Worm (Caenorhabditis elegans): ENCODE measurements around the gene npr-19.

The npr-19 gene

DNA sequence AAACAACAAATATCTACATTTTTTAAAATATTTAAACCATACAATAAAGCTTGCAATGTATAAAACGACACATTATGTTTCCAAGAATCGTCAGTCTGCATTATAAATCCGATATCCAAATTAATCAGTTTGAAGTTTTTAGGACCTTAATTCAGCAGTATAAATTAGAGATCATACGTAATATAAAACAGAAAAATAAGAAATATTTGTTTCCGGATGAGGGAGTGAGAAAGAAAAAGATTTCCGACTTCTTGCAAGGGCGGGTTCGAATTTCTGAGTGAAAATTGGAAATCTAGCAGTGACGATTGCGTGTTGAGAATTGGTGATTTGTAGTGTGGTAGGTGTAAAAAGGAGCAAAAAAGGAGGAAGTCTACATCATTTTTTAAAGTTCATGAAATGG is at the start of gene npr-19:
TSS of gene npr-19 (minus strand) at position 101 of the 400 bp plus-strand sequence.
- TF ChIP-seq mec-3 (tag; optimal IDR thresholded peaks at IDR 0.05; ENCODE audit: borderline replicate concordance) = no peak
- TF ChIP-seq nfya-1 (tag; optimal IDR thresholded peaks at IDR 0.05) = no peak
- TF ChIP-seq ceh-18 (tag; optimal IDR thresholded peaks at IDR 0.05) = no peak
- TF ChIP-seq pha-2 (tag; optimal IDR thresholded peaks at IDR 0.05) = no peak
- no peak for TF ChIP-seq ceh-30 (tag; optimal IDR thresholded peaks at IDR 0.05)

DNA sequence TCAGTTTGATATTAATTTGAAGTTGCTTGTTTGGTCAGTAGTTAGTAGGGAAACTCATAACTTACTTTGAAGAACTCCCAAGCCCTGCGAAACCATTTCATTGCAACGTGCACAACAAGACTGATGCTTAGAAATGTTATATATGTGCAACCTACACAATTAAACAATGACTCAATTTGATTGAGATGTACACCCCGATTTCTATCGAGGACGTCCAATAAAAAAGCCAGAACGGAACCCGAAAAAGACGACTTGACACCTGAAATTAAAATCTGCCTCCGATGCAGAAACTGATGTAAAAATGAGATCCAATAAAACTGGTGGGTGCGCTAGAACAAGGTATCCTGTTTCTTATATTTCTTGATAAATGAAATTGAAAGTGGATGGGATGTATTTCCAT is 49.4 kb upstream of the npr-19 start, which contains the start of gene T04G9.6:
TSS of gene T04G9.6 (minus strand) at position 101 of the 400 bp plus-strand sequence.
- TF ChIP-seq hlh-6 (tag; optimal IDR thresholded peaks at IDR 0.05) = no peak
- no peak for TF ChIP-seq ets-4 (tag; optimal IDR thresholded peaks at IDR 0.05)
- TF ChIP-seq nfya-1 (tag; optimal IDR thresholded peaks at IDR 0.05) = no peak
- no peak for TF ChIP-seq unc-42 (tag; optimal IDR thresholded peaks at IDR 0.05)
- no peak for TF ChIP-seq hlh-15 (tag; optimal IDR thresholded peaks at IDR 0.05)
- TF ChIP-seq zip-5 (tag; optimal IDR thresholded peaks at IDR 0.05) = no peak
- TF ChIP-seq ttx-3 (tag; optimal IDR thresholded peaks at IDR 0.05) = no peak
- no peak for TF ChIP-seq pha-4 (tag; optimal IDR thresholded peaks at IDR 0.05)
- TF ChIP-seq K09A11.1 (tag; optimal IDR thresholded peaks at IDR 0.05; ENCODE audit: insufficient read depth) = no peak
- TF ChIP-seq rnt-1 (tag; optimal IDR thresholded peaks at IDR 0.05) = no peak

ce11 chrX:780027-780426 is 44.6 kb upstream of the npr-19 start:
- TF ChIP-seq hlh-8 (tag; optimal IDR thresholded peaks at IDR 0.05) (no peak), ceh-9 (tag; optimal IDR thresholded peaks at IDR 0.05) (no peak), ceh-45 (GFP tag; IDR thresholded peaks at IDR 0.05) (no peak), hlh-15 (tag; optimal IDR thresholded peaks at IDR 0.05) (no peak), pha-2 (tag; optimal IDR thresholded peaks at IDR 0.05) (no peak), T23F11.4 (GFP tag; optimal IDR thresholded peaks at IDR 0.05) (no peak), lin-11 (tag; optimal IDR thresholded peaks at IDR 0.05) (no peak), unc-3 (GFP tag; conservative IDR thresholded peaks at IDR 0.05) (no peak), unc-3 (tag; optimal IDR thresholded peaks at IDR 0.05) (no peak), pat-9 (tag; optimal IDR thresholded peaks at IDR 0.05) (no peak), npax-4 (tag; optimal IDR thresholded peaks at IDR 0.05) (no peak), ceh-34 (tag; optimal IDR thresholded peaks at IDR 0.05) (no peak), rnt-1 (tag; optimal IDR thresholded peaks at IDR 0.05) (no peak), sdc-2 (tag; optimal IDR thresholded peaks at IDR 0.05) (no peak), ref-2 (tag; optimal IDR thresholded peaks at IDR 0.05) (no peak), eyg-1 (tag; optimal IDR thresholded peaks at IDR 0.05) (no peak), ceh-48 (tag; optimal IDR thresholded peaks at IDR 0.05) (no peak), nhr-232 (tag; optimal IDR thresholded peaks at IDR 0.05) (no peak)

DNA sequence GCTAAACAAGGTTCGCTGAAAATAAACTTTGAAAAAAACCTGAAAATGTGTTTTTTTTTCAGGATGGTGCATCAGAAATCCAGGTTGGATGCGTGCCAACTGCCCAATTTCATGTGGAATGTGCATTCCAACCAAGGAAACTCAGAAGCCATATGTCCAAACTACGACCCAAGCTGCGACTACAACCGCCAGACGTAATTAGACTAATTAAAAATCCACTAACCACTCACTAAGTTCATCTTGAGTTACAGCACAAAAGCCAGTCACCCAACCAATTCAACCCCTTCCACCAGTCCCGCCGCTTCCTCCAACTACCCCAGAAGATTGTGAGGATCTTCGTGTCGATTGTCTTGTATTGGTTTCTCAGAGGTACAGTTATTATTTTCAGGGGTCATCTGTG is 43.8 kb upstream of the npr-19 start:
- no peak for TF ChIP-seq pros-1 (tag; optimal IDR thresholded peaks at IDR 0.05)
- TF ChIP-seq K02D7.2 (tag; optimal IDR thresholded peaks at IDR 0.05) = no peak
- TF ChIP-seq nfya-1 (tag; optimal IDR thresholded peaks at IDR 0.05) = no peak
- TF ChIP-seq ceh-45 (GFP tag; IDR thresholded peaks at IDR 0.05) = no peak
- no peak for TF ChIP-seq fax-1 (tag; optimal IDR thresholded peaks at IDR 0.05)
- TF ChIP-seq C08G9.2 (tag; optimal IDR thresholded peaks at IDR 0.05) = no peak
- no peak for TF ChIP-seq gmeb-2 (tag; optimal IDR thresholded peaks at IDR 0.05)
- no peak for TF ChIP-seq unc-3 (GFP tag; conservative IDR thresholded peaks at IDR 0.05)
- no peak for TF ChIP-seq unc-3 (tag; optimal IDR thresholded peaks at IDR 0.05)

- no peak for TF ChIP-seq unc-3 (GFP tag; conservative IDR thresholded peaks at IDR 0.05)
- no peak for TF ChIP-seq unc-3 (tag; optimal IDR thresholded peaks at IDR 0.05)
- TF ChIP-seq fkh-6 (tag; optimal IDR thresholded peaks at IDR 0.05) = no peak
- no peak for TF ChIP-seq madf-2 (tag; optimal IDR thresholded peaks at IDR 0.05)
- TF ChIP-seq C38D4.7 (GFP tag; optimal IDR thresholded peaks at IDR 0.05) = no peak
- TF ChIP-seq hlh-8 (tag; optimal IDR thresholded peaks at IDR 0.05) = no peak
- no peak for TF ChIP-seq hlh-13 (GFP tag; optimal IDR thresholded peaks at IDR 0.05)
- TF ChIP-seq pha-4 (tag; optimal IDR thresholded peaks at IDR 0.05) = no peak
- no peak for TF ChIP-seq pqm-1 (tag; optimal IDR thresholded peaks at IDR 0.05)
- no peak for TF ChIP-seq T23F11.4 (GFP tag; optimal IDR thresholded peaks at IDR 0.05)
- no peak for TF ChIP-seq ceh-9 (tag; optimal IDR thresholded peaks at IDR 0.05)
- no peak for TF ChIP-seq K09A11.1 (tag; optimal IDR thresholded peaks at IDR 0.05; ENCODE audit: insufficient read depth)
- no peak for TF ChIP-seq ceh-45 (GFP tag; IDR thresholded peaks at IDR 0.05)
- no peak for TF ChIP-seq ets-4 (tag; optimal IDR thresholded peaks at IDR 0.05)
- no peak for TF ChIP-seq pax-1 (tag; optimal IDR thresholded peaks at IDR 0.05)
- TF ChIP-seq K02D7.2 (tag; optimal IDR thresholded peaks at IDR 0.05) = no peak
- no peak for TF ChIP-seq pha-2 (tag; optimal IDR thresholded peaks at IDR 0.05)
- no peak for TF ChIP-seq nfya-1 (tag; optimal IDR thresholded peaks at IDR 0.05)
- TF ChIP-seq dmd-4 (tag; optimal IDR thresholded peaks at IDR 0.05; ENCODE audit: borderline replicate concordance) = no peak
- no peak for TF ChIP-seq pat-9 (tag; optimal IDR thresholded peaks at IDR 0.05)
These were observed 41.9 kb upstream of the npr-19 start, which contains the start of gene nas-15 for ce11 chrX:777421-777820. TSS of gene nas-15 (plus strand) at chrX:777721.

All from whole organism, late embryonic.